Worm (Caenorhabditis elegans) whole organism, mixed stage, embryonic: ENCODE data around the gene F10G2.10.

ENCODE experiments used
- cnd-1 ChIP-seq: fragments of 200-800 bp; sonication (Bioruptor generic); optimal IDR thresholded peaks from 2 replicates; lab custom pipeline; 2018; ENCODE audit warnings: mild to moderate bottlenecking, missing genetic modification characterization, missing compliant biosample characterization
- hlh-1 ChIP-seq: fragments of 150-350 bp; optimal IDR thresholded peaks from 2 replicates; lab custom pipeline; 2014; ENCODE audit warnings: missing biosample characterization, missing genetic modification reagents, missing genetic modification characterization
- lsy-2 ChIP-seq: fragments of 150-350 bp; optimal IDR thresholded peaks from 2 replicates; lab custom pipeline; 2014; ENCODE audit warnings: missing biosample characterization, missing genetic modification characterization
- mab-5 ChIP-seq: fragments of 150-350 bp; optimal IDR thresholded peaks from 2 replicates; lab custom pipeline; 2014; ENCODE audit warnings: missing biosample characterization, missing genetic modification characterization
- nhr-12 ChIP-seq: fragments of 150-350 bp; optimal IDR thresholded peaks from 2 replicates; lab custom pipeline; 2014; ENCODE audit warnings: missing biosample characterization, missing genetic modification characterization
- pha-4 ChIP-seq: fragments of 150-350 bp; optimal IDR thresholded peaks from 2 replicates; lab custom pipeline; 2018; ENCODE audit warnings: missing biosample characterization, missing genetic modification reagents, missing genetic modification characterization
- unc-62 ChIP-seq: fragments of 150-350 bp; optimal IDR thresholded peaks from 2 replicates; lab custom pipeline; 2014; ENCODE audit warnings: missing biosample characterization, missing genetic modification reagents, missing genetic modification characterization

DNA sequence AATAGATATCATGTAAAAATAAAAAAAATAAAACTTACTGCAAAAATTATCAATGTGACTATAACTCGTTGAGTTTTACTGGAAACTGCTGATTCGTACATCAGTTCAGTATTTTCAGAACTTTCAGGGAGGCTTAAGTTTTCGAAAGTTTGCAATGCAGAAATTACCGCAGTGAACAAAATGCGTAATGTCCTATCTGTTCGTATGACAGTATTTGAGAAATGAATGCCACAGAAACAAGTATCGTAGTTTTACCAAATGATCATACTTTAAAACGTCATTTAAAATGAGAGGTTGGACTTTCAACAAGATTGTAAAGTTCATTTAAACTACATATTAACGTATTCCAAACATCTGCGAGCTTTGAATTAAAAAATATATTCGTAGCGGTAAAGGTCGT, 34.7 kb downstream of the F10G2.10 start, which contains the start of gene C03G6.21:
- TF ChIP-seq pha-4 (tag; lab: Kevin White, UChicago) (no peak), hlh-1 (no peak), unc-62 (GFP tag; lab: Kevin White, UChicago) (no peak), lsy-2 (tag; lab: Kevin White, UChicago) (no peak), mab-5 (tag; lab: Kevin White, UChicago) (no peak), cnd-1 (tag; lab: Kevin White, UChicago) (no peak), nhr-12 (no peak)
